Worm (Caenorhabditis elegans) whole organism, L3 larva: ENCODE measurements around the gene pnp-1.

Experiments used
- aly-2 ChIP-seq: fragments of 150-350 bp; optimal IDR thresholded peaks from 2 replicates; lab custom pipeline; 2014; ENCODE audit warnings: missing biosample characterization, missing genetic modification characterization
- ceh-16 ChIP-seq: sonication (generic microtip); optimal IDR thresholded peaks from 2 replicates; lab custom pipeline; 2017; ENCODE audit warnings: missing biosample characterization, missing genetic modification characterization
- lin-39 ChIP-seq: fragments of 150-350 bp; optimal IDR thresholded peaks from 2 replicates; lab custom pipeline; 2018; ENCODE audit warnings: missing biosample characterization, missing genetic modification reagents, missing genetic modification characterization
- nhr-12 ChIP-seq: fragments of 150-350 bp; optimal IDR thresholded peaks from 2 replicates; lab custom pipeline; 2014; ENCODE audit warnings: missing biosample characterization, missing genetic modification characterization
- nhr-67 ChIP-seq: fragments of 150-350 bp; optimal IDR thresholded peaks from 2 replicates; lab custom pipeline; 2014; ENCODE audit warnings: missing biosample characterization, missing genetic modification characterization

DNA sequence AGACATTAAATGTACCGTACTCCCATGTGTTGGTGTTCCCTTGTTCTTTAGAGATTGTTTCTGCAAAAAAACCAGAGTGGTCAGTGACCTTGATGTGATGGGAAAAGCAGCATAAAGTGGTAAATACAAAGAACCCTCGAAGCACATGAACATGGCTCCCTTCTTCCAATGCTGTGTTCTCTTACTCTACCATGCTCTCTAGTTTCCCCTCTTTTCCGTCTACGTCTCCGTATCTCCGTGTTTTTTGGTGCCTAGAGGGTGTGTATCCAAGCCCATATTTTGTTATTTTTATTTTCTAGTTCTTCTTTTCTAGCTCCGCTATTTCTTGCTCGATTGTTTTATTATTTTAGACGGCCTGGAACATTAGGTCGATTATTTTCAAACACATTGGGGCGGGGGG is 8.5 kb upstream of the pnp-1 start:
- no peak for TF ChIP-seq nhr-67 (tag; lab: Kevin White, UChicago)
- no peak for TF ChIP-seq ceh-16 (tag; lab: Kevin White, UChicago)
- TF ChIP-seq aly-2 = no peak
- TF ChIP-seq nhr-12 (tag; lab: Kevin White, UChicago) = no peak
- peak; percentile 33 for TF ChIP-seq lin-39 (tag; lab: Kevin White, UChicago)
